Worm (Caenorhabditis elegans): ENCODE data around the gene rpc-25.

The rpc-25 gene

DNA sequence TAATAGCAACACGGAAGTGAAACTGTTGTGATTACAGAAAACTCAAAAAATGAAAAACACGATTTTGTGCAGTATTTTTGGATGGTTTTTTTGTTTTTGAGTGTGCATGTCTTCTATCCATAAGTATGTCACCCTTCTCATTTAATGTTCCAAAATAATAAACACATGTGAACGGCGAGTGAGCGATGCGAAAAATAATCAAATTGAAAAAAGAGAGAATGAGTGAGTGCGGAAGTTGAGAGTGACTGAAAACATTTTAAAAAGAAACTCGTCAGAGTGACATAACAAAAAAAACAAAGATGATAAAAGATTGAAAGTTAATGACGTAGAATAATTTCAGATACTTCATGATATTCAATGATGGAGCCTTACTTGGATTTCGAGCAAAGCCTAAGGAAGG, 43.1 kb upstream of the rpc-25 start:
- no peak for TF ChIP-seq lin-13 (GFP tag; optimal IDR thresholded peaks at IDR 0.05)
- TF ChIP-seq R02D3.7 (tag; optimal IDR thresholded peaks at IDR 0.05) = no peak
- TF ChIP-seq unc-39 (tag; optimal IDR thresholded peaks at IDR 0.05) = no peak
- TF ChIP-seq Y55F3AM.14 (GFP tag; optimal IDR thresholded peaks at IDR 0.05) = no peak
- TF ChIP-seq nhr-21 (tag; optimal IDR thresholded peaks at IDR 0.05) = no peak
- no peak for TF ChIP-seq nhr-12 (tag; optimal IDR thresholded peaks at IDR 0.05)
- TF ChIP-seq ztf-4 (tag; optimal IDR thresholded peaks at IDR 0.05) = no peak
- TF ChIP-seq ceh-82 (tag; optimal IDR thresholded peaks at IDR 0.05) = no peak
- TF ChIP-seq sma-9 (GFP tag; optimal IDR thresholded peaks at IDR 0.05) = no peak
- no peak for TF ChIP-seq sma-9 (tag; optimal IDR thresholded peaks at IDR 0.05)
- no peak for TF ChIP-seq dmd-4 (tag; optimal IDR thresholded peaks at IDR 0.05)
- no peak for TF ChIP-seq lin-11 (tag; optimal IDR thresholded peaks at IDR 0.05)
- no peak for TF ChIP-seq fos-1 (tag; optimal IDR thresholded peaks at IDR 0.05)
- TF ChIP-seq snpc-4 (tag; optimal IDR thresholded peaks at IDR 0.05) = no peak
- TF ChIP-seq nhr-129 (tag; optimal IDR thresholded peaks at IDR 0.05) = no peak
- TF ChIP-seq nhr-23 (tag; optimal IDR thresholded peaks at IDR 0.05) = no peak
- TF ChIP-seq mbf-1 (tag; optimal IDR thresholded peaks at IDR 0.05) = no peak

DNA sequence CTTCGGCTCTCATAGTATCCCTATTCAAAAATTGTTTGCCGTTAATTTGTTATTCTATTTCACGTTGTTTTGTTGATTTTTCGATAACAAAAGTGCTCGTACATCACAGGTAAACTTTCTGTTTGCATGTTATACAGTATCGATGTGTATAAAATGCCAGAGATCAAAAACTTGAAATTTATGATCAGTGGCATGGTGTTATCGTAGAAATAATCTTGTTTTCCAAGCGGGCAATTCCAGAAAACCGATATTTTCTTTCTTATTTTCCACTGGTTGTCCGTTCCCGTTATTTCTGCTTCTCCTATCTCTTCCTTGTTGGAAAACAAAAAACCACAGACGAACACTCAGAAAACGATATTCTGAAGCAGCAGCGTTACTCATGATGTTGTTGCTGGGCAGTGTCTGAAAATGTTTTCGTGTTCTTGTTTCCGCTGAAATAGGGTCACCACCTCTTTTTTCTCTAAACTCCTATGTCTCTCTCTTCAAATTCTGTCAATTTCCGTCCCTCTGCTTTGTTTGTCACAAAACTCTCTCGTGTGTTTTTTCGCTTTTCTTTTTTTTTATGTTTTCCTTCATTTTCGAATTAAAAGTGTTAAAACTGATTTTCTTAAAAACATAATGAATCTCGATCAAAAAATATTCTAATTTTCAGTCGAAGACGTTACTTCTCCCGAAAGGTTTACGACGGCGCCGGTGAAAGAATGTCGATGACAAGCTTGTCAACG, 42.0 kb upstream of the rpc-25 start, which contains the start of gene akt-1:
akt-1 (plus strand) TSS at position 651 of the 725 bp plus-strand sequence.
- no peak for TF ChIP-seq unc-55 (GFP tag; optimal IDR thresholded peaks at IDR 0.05)
- TF ChIP-seq nhr-237 (tag; optimal IDR thresholded peaks at IDR 0.05) = no peak
- no peak for TF ChIP-seq ama-1 (optimal IDR thresholded peaks at IDR 0.05)
- TF ChIP-seq nhr-12 (tag; optimal IDR thresholded peaks at IDR 0.05) = no peak

DNA sequence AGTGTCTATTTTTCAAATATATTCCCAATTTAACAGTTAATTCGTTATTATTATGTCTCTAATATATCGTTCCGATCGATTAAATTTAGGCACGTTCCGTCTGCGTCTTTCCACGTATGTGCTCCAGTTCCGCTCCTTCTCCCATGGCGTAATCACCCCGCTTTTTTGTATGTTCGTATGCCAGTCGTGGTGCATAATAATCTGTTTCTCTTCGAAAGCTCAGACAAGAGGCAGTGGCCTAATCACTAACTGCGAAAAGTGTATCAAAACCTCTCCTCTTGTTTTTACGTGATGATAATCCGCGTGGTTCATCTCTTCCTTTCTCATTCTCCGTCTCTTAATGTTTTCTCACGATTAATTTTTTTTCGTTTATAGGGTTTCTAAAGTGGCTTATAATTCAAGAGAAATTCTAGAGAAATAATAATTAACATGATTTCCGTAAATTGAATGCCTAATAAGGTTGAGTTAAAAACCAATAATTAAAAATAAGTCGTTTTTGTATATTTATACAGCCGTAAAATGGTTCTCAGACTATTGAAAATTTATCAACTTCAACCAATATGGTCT, 41.4 kb upstream of the rpc-25 start:
- TF ChIP-seq nhr-129 (tag; optimal IDR thresholded peaks at IDR 0.05) (peak; percentile 32), nhr-23 (tag; optimal IDR thresholded peaks at IDR 0.05) (no peak), lsy-2 (tag; optimal IDR thresholded peaks at IDR 0.05) (peak in 1 of 2 experiments; percentile 38), C34F6.9 (tag; optimal IDR thresholded peaks at IDR 0.05) (peak; percentile 37)

DNA sequence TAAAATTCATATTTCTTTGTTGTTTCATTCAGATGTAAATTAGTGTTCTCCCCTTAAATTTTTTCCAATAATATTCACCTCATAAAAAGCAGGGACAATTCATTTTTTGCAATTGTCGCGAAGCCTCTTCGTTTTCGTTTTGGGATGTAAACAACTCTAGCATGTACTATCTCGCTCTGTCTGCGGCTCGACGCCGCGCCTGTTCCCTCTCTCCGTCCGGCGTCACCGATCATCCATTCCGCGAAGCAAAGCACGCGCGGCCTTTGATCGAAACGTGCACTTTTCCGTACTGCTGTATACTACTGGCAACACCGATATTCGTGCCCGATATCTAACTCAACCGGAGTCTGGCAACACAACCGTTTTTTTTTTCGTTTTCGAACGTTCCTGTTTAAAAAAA, 40.6 kb upstream of the rpc-25 start:
- peak in 1 of 2 experiments; percentile 15 for TF ChIP-seq mdl-1 (tag; optimal IDR thresholded peaks at IDR 0.05)
- TF ChIP-seq sma-9 (GFP tag; optimal IDR thresholded peaks at IDR 0.05) = peak; percentile 0
- TF ChIP-seq sma-9 (tag; optimal IDR thresholded peaks at IDR 0.05) = no peak
- no peak for TF ChIP-seq nhr-23 (tag; optimal IDR thresholded peaks at IDR 0.05)

DNA sequence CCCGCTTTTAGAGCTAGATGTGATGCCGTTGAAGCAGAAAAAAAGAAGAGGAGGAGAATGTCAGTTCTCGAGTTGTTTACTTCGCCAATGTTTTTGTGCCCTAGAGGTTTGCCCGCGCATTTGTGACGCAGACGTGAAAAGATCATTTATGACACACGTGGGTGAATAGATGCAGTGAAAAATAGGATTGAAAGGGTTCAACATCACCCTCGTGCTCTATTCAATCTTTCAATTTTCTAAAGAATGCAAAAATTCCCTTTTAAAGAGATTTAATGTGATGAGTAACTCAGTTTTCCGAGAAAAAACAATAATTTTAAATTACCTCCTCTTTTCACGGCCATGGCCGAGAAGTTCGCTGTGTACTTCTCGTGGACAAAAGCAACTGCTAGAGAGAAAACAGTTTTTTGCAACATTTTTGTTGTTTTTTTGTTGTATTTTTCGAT, 40.1 kb upstream of the rpc-25 start:
- TF ChIP-seq unc-62 (GFP tag; optimal IDR thresholded peaks at IDR 0.05) (no peak), zag-1 (tag; optimal IDR thresholded peaks at IDR 0.05) (no peak), sma-3 (GFP tag; optimal IDR thresholded peaks at IDR 0.05) (no peak), Y55F3AM.14 (GFP tag; optimal IDR thresholded peaks at IDR 0.05) (no peak), skn-1 (tag; optimal IDR thresholded peaks at IDR 0.05) (no peak), R02D3.7 (tag; optimal IDR thresholded peaks at IDR 0.05) (no peak), C34F6.9 (tag; optimal IDR thresholded peaks at IDR 0.05) (peak; percentile 79), ztf-4 (tag; optimal IDR thresholded peaks at IDR 0.05) (peak; percentile 29), fos-1 (tag; optimal IDR thresholded peaks at IDR 0.05) (peak; percentile 6), aly-2 (tag; optimal IDR thresholded peaks at IDR 0.05) (no peak), mdl-1 (tag; optimal IDR thresholded peaks at IDR 0.05) (peak; percentile 72 to 94), crh-2 (tag; optimal IDR thresholded peaks at IDR 0.05) (peak; percentile 68), unc-55 (GFP tag; optimal IDR thresholded peaks at IDR 0.05) (no peak), nhr-21 (tag; optimal IDR thresholded peaks at IDR 0.05) (peak; percentile 46), nhr-237 (tag; optimal IDR thresholded peaks at IDR 0.05) (no peak), sma-9 (GFP tag; optimal IDR thresholded peaks at IDR 0.05) (peak; percentile 67), sma-9 (tag; optimal IDR thresholded peaks at IDR 0.05) (no peak), nhr-129 (tag; optimal IDR thresholded peaks at IDR 0.05) (peak; percentile 88), unc-39 (tag; optimal IDR thresholded peaks at IDR 0.05) (no peak), lsy-2 (tag; optimal IDR thresholded peaks at IDR 0.05) (peak; percentile 11 to 73), ZK546.5 (tag; optimal IDR thresholded peaks at IDR 0.05) (no peak), nhr-6 (tag; optimal IDR thresholded peaks at IDR 0.05) (peak; percentile 47), lin-13 (GFP tag; optimal IDR thresholded peaks at IDR 0.05) (peak; percentile 27), lin-11 (tag; optimal IDR thresholded peaks at IDR 0.05) (peak; percentile 19), ceh-82 (tag; optimal IDR thresholded peaks at IDR 0.05) (no peak)

Data from whole organism, L2 larva.